Fruit fly (Drosophila melanogaster) whole organism, embryonic: ENCODE results near the gene Pax.

ENCODE experiments used
- Awh ChIP-seq: fragments of 200-800 bp; sonication (Bioruptor generic); IDR thresholded peaks from 2 replicates; pipeline ENCODE4, ENCODE4 v1.3.6; 2022; ENCODE audit warnings: missing biosample characterization, missing genetic modification characterization
- CG10431 ChIP-seq: fragments of 200-800 bp; sonication (Bioruptor generic); optimal IDR thresholded peaks from 3 replicates; lab custom pipeline; 2018; ENCODE audit warnings: missing biosample characterization, mild to moderate bottlenecking, missing genetic modification characterization
- CG11695 ChIP-seq: fragments of 200-800 bp; sonication (Bioruptor generic); IDR thresholded peaks from 3 replicates; pipeline ENCODE4 v1.3.6; 2022; ENCODE audit warnings: missing biosample characterization, missing genetic modification characterization
- CG12071 ChIP-seq: fragments of 200-800 bp; sonication (Bioruptor generic); optimal IDR thresholded peaks from 3 replicates; lab custom pipeline; 2018; ENCODE audit warnings: missing biosample characterization, mild to moderate bottlenecking, missing genetic modification characterization
- CG12104 ChIP-seq: fragments of 200-800 bp; sonication (Bioruptor generic); optimal IDR thresholded peaks from 3 replicates; lab custom pipeline; 2016; ENCODE audit warnings: missing biosample characterization, missing genetic modification characterization
- CG1233 ChIP-seq: fragments of 200-800 bp; sonication (Bioruptor generic); optimal IDR thresholded peaks from 4 replicates; lab custom pipeline; 2018; ENCODE audit warnings: missing biosample characterization, mild to moderate bottlenecking, missing genetic modification characterization
- CG15514 ChIP-seq: fragments of 200-800 bp; sonication (Bioruptor generic); optimal IDR thresholded peaks from 3 replicates; lab custom pipeline; 2017; ENCODE audit warnings: missing biosample characterization, missing genetic modification characterization, mild to moderate bottlenecking, moderate library complexity, missing genetic modification reagents
- CG1602 ChIP-seq: fragments of 200-800 bp; sonication (Bioruptor generic); optimal IDR thresholded peaks from 3 replicates; lab custom pipeline; 2016; ENCODE audit warnings: missing biosample characterization, missing genetic modification characterization
- CG1647 ChIP-seq: fragments of 200-800 bp; sonication (Bioruptor generic); optimal IDR thresholded peaks from 3 replicates; lab custom pipeline; 2016; ENCODE audit warnings: missing biosample characterization, missing genetic modification characterization
- CG17359 ChIP-seq: fragments of 200-800 bp; sonication (Bioruptor generic); optimal IDR thresholded peaks from 3 replicates; lab custom pipeline; 2018; ENCODE audit warnings: missing biosample characterization, mild to moderate bottlenecking, missing genetic modification characterization, moderate library complexity
- CG18764 ChIP-seq: fragments of 200-800 bp; sonication (Bioruptor generic); optimal IDR thresholded peaks from 3 replicates; lab custom pipeline; 2016; ENCODE audit warnings: missing biosample characterization, missing genetic modification characterization
- CG31224 ChIP-seq: fragments of 200-800 bp; sonication (Bioruptor generic); IDR thresholded peaks from 2 replicates; pipeline ENCODE4 v1.3.6; 2022; ENCODE audit warnings: missing biosample characterization, missing genetic modification characterization
- CG4707 ChIP-seq: fragments of 200-800 bp; sonication (Bioruptor generic); optimal IDR thresholded peaks from 2 replicates; lab custom pipeline; 2018; ENCODE audit warnings: missing biosample characterization, mild to moderate bottlenecking, missing genetic modification characterization, moderate library complexity
- CG6689 ChIP-seq: fragments of 200-800 bp; sonication (Bioruptor generic); IDR thresholded peaks from 2 replicates; pipeline ENCODE4 v1.3.6; 2022; ENCODE audit warnings: missing biosample characterization, missing genetic modification characterization
- CG7271 ChIP-seq: fragments of 200-800 bp; sonication (Bioruptor generic); optimal IDR thresholded peaks from 2 replicates; lab custom pipeline; 2018; ENCODE audit warnings: missing biosample characterization, mild to moderate bottlenecking, missing genetic modification characterization, moderate library complexity
- CG7357 ChIP-seq: fragments of 200-800 bp; sonication (Bioruptor generic); IDR thresholded peaks from 3 replicates; pipeline ENCODE4 v1.3.6; 2022; ENCODE audit warnings: missing biosample characterization, missing genetic modification characterization
- CG8281 ChIP-seq: fragments of 200-800 bp; sonication (Bioruptor generic); optimal IDR thresholded peaks from 2 replicates; lab custom pipeline; 2018; ENCODE audit warnings: missing biosample characterization, mild to moderate bottlenecking, missing genetic modification characterization, moderate library complexity
- CG8388 ChIP-seq: fragments of 200-800 bp; sonication (Bioruptor generic); optimal IDR thresholded peaks from 2 replicates; lab custom pipeline; 2019; ENCODE audit warnings: missing biosample characterization, mild to moderate bottlenecking, missing genetic modification characterization, moderate library complexity
- CG8478 ChIP-seq: fragments of >200 bp; optimal IDR thresholded peaks from 2 replicates; lab custom pipeline; 2018
- CG9437 ChIP-seq: fragments of 200-800 bp; sonication (Bioruptor generic); optimal IDR thresholded peaks from 2 replicates; lab custom pipeline; 2018; ENCODE audit warnings: missing biosample characterization, mild to moderate bottlenecking, missing genetic modification characterization
- CG9817 ChIP-seq: fragments of 200-800 bp; sonication (Bioruptor generic); optimal IDR thresholded peaks from 2 replicates; lab custom pipeline; 2018; ENCODE audit warnings: missing biosample characterization, mild to moderate bottlenecking, missing genetic modification characterization, moderate library complexity
- D19A ChIP-seq: fragments of 200-800 bp; optimal IDR thresholded peaks from 3 replicates; lab custom pipeline; 2019; ENCODE audit warnings: missing biosample characterization, mild to moderate bottlenecking, missing genetic modification characterization, moderate library complexity
- Doc2 ChIP-seq: fragments of 200-800 bp; sonication (Bioruptor generic); IDR thresholded peaks from 2 replicates; pipeline ENCODE4 v1.3.6; 2022; ENCODE audit warnings: missing biosample characterization, missing genetic modification characterization
- Drgx ChIP-seq: fragments of 200-800 bp; sonication (Bioruptor generic); IDR thresholded peaks from 2 replicates; pipeline ENCODE4 v1.3.6; 2022; ENCODE audit warnings: missing biosample characterization, missing genetic modification characterization
- ERR ChIP-seq: fragments of 200-800 bp; sonication (Bioruptor generic); optimal IDR thresholded peaks from 2 replicates; lab custom pipeline; 2016; ENCODE audit warnings: missing biosample characterization, missing genetic modification characterization
- Ets65A ChIP-seq: fragments of 200-800 bp; sonication (Bioruptor generic); peaks from one replicate; lab custom pipeline; 2016; ENCODE audit warnings: missing biosample characterization, missing genetic modification characterization
- Gsc ChIP-seq: fragments of 200-800 bp; sonication (Bioruptor generic); IDR thresholded peaks from 2 replicates; pipeline ENCODE4 v1.3.6; 2022; ENCODE audit warnings: missing biosample characterization, missing genetic modification characterization
- Kr ChIP-seq: fragments of 200-800 bp; sonication (Bioruptor generic); optimal IDR thresholded peaks from 2 replicates; lab custom pipeline; 2017; ENCODE audit warnings: missing biosample characterization, mild to moderate bottlenecking, missing genetic modification characterization
- MESR4 ChIP-seq: fragments of 200-800 bp; sonication (Bioruptor generic); optimal IDR thresholded peaks from 2 replicates; lab custom pipeline; 2018; ENCODE audit warnings: missing biosample characterization, mild to moderate bottlenecking, missing genetic modification characterization, moderate library complexity
- Myb ChIP-seq: fragments of 200-800 bp; sonication (Bioruptor generic); optimal IDR thresholded peaks from 2 replicates; lab custom pipeline; 2016; ENCODE audit warnings: missing biosample characterization, missing genetic modification characterization
- Xrp1 ChIP-seq: fragments of 200-800 bp; sonication (Bioruptor generic); IDR thresholded peaks from 2 replicates; pipeline ENCODE4 v1.3.6; 2022; ENCODE audit warnings: missing biosample characterization, missing genetic modification characterization
- al ChIP-seq: fragments of 200-800 bp; sonication (Bioruptor generic); IDR thresholded peaks from 2 replicates; pipeline ENCODE4 v1.3.6; 2022; ENCODE audit warnings: missing biosample characterization, missing genetic modification characterization
- amos ChIP-seq: fragments of 200-800 bp; sonication (Bioruptor generic); IDR thresholded peaks from 2 replicates; pipeline ENCODE4 v1.3.6; 2022; ENCODE audit warnings: missing biosample characterization, missing genetic modification characterization; ENCODE audit not compliant: partially characterized antibody
- ato ChIP-seq: fragments of 200-800 bp; sonication (Bioruptor generic); IDR thresholded peaks from 2 replicates; pipeline ENCODE4 v1.3.6; 2022; ENCODE audit warnings: missing biosample characterization, missing genetic modification characterization; ENCODE audit not compliant: partially characterized antibody
- caup ChIP-seq: fragments of 200-800 bp; sonication (Bioruptor generic); optimal IDR thresholded peaks from 3 replicates; lab custom pipeline; 2017; ENCODE audit warnings: missing biosample characterization, mild to moderate bottlenecking, missing genetic modification characterization, moderate library complexity; ENCODE audit not compliant: severe bottlenecking
- chn ChIP-seq: fragments of 200-800 bp; sonication (Bioruptor generic); optimal IDR thresholded peaks from 2 replicates; lab custom pipeline; 2016; ENCODE audit warnings: missing biosample characterization, missing genetic modification characterization
- dm ChIP-seq: fragments of 200-800 bp; sonication (Bioruptor generic); optimal IDR thresholded peaks from 3 replicates; lab custom pipeline; 2016; ENCODE audit warnings: missing biosample characterization, missing genetic modification characterization
- emc ChIP-seq: fragments of 200-800 bp; sonication (Bioruptor generic); optimal IDR thresholded peaks from 2 replicates; lab custom pipeline; 2016; ENCODE audit warnings: missing biosample characterization, missing genetic modification characterization
- fd102C ChIP-seq: fragments of 200-800 bp; sonication (Bioruptor generic); optimal IDR thresholded peaks from 2 replicates; lab custom pipeline; 2018; ENCODE audit warnings: missing biosample characterization, mild to moderate bottlenecking, missing genetic modification characterization, moderate library complexity
- gsb ChIP-seq: fragments of 200-800 bp; sonication (Bioruptor generic); IDR thresholded peaks from 2 replicates; pipeline ENCODE4 v1.3.6; 2022; ENCODE audit warnings: missing biosample characterization, missing genetic modification characterization
- ham ChIP-seq: fragments of 200-800 bp; sonication (Bioruptor generic); IDR thresholded peaks from 2 replicates; pipeline ENCODE4 v1.3.6; 2022; ENCODE audit warnings: missing biosample characterization, missing genetic modification characterization
- kah ChIP-seq: fragments of 200-800 bp; sonication (Bioruptor generic); optimal IDR thresholded peaks from 2 replicates; lab custom pipeline; 2018; ENCODE audit warnings: missing biosample characterization, mild to moderate bottlenecking, missing genetic modification characterization
- nmo ChIP-seq: fragments of 200-800 bp; sonication (Bioruptor generic); optimal IDR thresholded peaks from 2 replicates; lab custom pipeline; 2018; ENCODE audit warnings: missing biosample characterization, mild to moderate bottlenecking, missing genetic modification characterization, moderate library complexity
- nom ChIP-seq: fragments of 200-800 bp; sonication (Bioruptor generic); optimal IDR thresholded peaks from 2 replicates; lab custom pipeline; 2017; ENCODE audit warnings: missing biosample characterization, missing genetic modification characterization, mild to moderate bottlenecking, moderate library complexity, missing genetic modification reagents
- odd ChIP-seq: fragments of 200-800 bp; sonication (Bioruptor generic); optimal IDR thresholded peaks from 2 replicates; lab custom pipeline; 2017; ENCODE audit warnings: missing biosample characterization, mild to moderate bottlenecking, missing genetic modification characterization
- otp ChIP-seq: fragments of 200-800 bp; sonication (Bioruptor generic); IDR thresholded peaks from 3 replicates; pipeline ENCODE4, ENCODE4 v1.3.6; 2022; ENCODE audit warnings: missing biosample characterization, missing genetic modification characterization
- prd ChIP-seq, 3 experiments: fragments of >200 bp in 2 of 3; fragments of 200-800 bp in 1 of 3; sonication (Bioruptor generic) in 1 of 3; optimal IDR thresholded peaks in 2 of 3; IDR thresholded peaks in 1 of 3; 2 replicates in 2 of 3; 3 replicates in 1 of 3; pipeline versions ENCODE4 v1.3.6 to Lab custom; 2017 to 2022; ENCODE audit warnings: missing biosample characterization in 1 of 3, missing genetic modification characterization in 1 of 3
- seq ChIP-seq: fragments of 200-800 bp; sonication (Bioruptor generic); IDR thresholded peaks from 2 replicates; pipeline ENCODE4 v1.3.6; 2022; ENCODE audit warnings: missing biosample characterization, missing genetic modification characterization
- sob ChIP-seq: fragments of 200-800 bp; sonication (Bioruptor generic); IDR thresholded peaks from 2 replicates; pipeline ENCODE4 v1.3.6; 2022; ENCODE audit warnings: missing biosample characterization, missing genetic modification characterization
- trh ChIP-seq: fragments of 200-800 bp; sonication (Bioruptor generic); optimal IDR thresholded peaks from 2 replicates; lab custom pipeline; 2016; ENCODE audit warnings: missing biosample characterization, missing genetic modification characterization

Pax gene

dm6 chr2L:19439598-19440230 is 13.3 kb upstream of the Pax start (continued):
- TF ChIP-seq prd (optimal IDR thresholded peaks at IDR 0.05; lab: Kevin White, UChicago) (no peak), prd (GFP tag; IDR thresholded peaks at IDR 0.05; lab: Robert Waterston, UW) (peak; percentile 72), CG31224 (GFP tag; lab: Robert Waterston, UW) (peak; percentile 22; the same call in 1 of the 2 replicates), CG11695 (GFP tag; lab: Robert Waterston, UW) (peak; percentile 84), CG1647 (peak; percentile 23), ERR (GFP tag; lab: Kevin White, UChicago) (peak; percentile 14), CG18764 (GFP tag; lab: Kevin White, UChicago) (peak; percentile 22), sob (GFP tag; lab: Robert Waterston, UW) (peak; percentile 64), ato (GFP tag; lab: Robert Waterston, UW) (no peak), Ets65A (peak; percentile 97), chn (GFP tag; lab: Kevin White, UChicago) (peak; percentile 83), Doc2 (no peak), caup (GFP tag; lab: Kevin White, UChicago) (peak; percentile 69), Kr (GFP tag; lab: Kevin White, UChicago) (no peak), odd (GFP tag; lab: Kevin White, UChicago) (peak; percentile 85), otp (GFP tag; lab: Robert Waterston, UW) (peak; percentile 83), CG8388 (GFP tag; lab: Kevin White, UChicago) (peak; percentile 87), CG8478 (lab: Kevin White, UChicago) (no peak), CG1602 (GFP tag; lab: Kevin White, UChicago) (peak; percentile 83), fd102C (GFP tag; lab: Kevin White, UChicago) (no peak), CG7271 (tag; lab: Kevin White, UChicago) (no peak), dm (GFP tag; lab: Kevin White, UChicago) (peak; percentile 25), nom (GFP tag; lab: Kevin White, UChicago) (no peak), emc (no peak), amos (GFP tag; lab: Robert Waterston, UW) (no peak), nmo (peak; percentile 73), D19A (tag; lab: Kevin White, UChicago) (peak; percentile 65), kah (GFP tag; lab: Kevin White, UChicago) (peak; percentile 34), ham (GFP tag; lab: Robert Waterston, UW) (no peak), CG12104 (GFP tag; lab: Kevin White, UChicago) (no peak), CG7357 (peak; percentile 45; the same call in 1 of the 3 replicates), CG10431 (no peak), CG17359 (tag; lab: Kevin White, UChicago) (peak; percentile 82), CG12071 (GFP tag; lab: Kevin White, UChicago) (peak; percentile 84), Drgx (GFP tag; lab: Robert Waterston, UW) (peak; percentile 21; the same call in 1 of the 2 replicates), CG1233 (GFP tag; lab: Kevin White, UChicago) (peak; percentile 45), Awh (GFP tag; lab: Robert Waterston, UW) (peak; percentile 88), CG4707 (GFP tag; lab: Kevin White, UChicago) (peak; percentile 89), gsb (GFP tag; lab: Robert Waterston, UW) (peak; percentile 52), CG15514 (GFP tag; lab: Kevin White, UChicago) (peak; percentile 62), MESR4 (GFP tag; lab: Kevin White, UChicago) (no peak), trh (GFP tag; lab: Kevin White, UChicago) (peak; percentile 25), seq (peak; percentile 89), CG8281 (tag; lab: Kevin White, UChicago) (peak; percentile 81), Xrp1 (GFP tag; lab: Robert Waterston, UW) (peak; percentile 80), CG6689 (GFP tag; lab: Robert Waterston, UW) (peak; percentile 74), Myb (GFP tag; lab: Kevin White, UChicago) (peak; percentile 43), CG9437 (GFP tag; lab: Kevin White, UChicago) (peak; percentile 51), Gsc (GFP tag; lab: Robert Waterston, UW) (0 out of 2 replicates have a peak, but pooled peaks have one; percentile 36), al (GFP tag; lab: Robert Waterston, UW) (peak; percentile 62), CG9817 (tag; lab: Kevin White, UChicago) (peak; percentile 62)
